Fruit fly (Drosophila melanogaster): Measurements from ENCODE around the gene Rnf11.

Rnf11 gene

DNA sequence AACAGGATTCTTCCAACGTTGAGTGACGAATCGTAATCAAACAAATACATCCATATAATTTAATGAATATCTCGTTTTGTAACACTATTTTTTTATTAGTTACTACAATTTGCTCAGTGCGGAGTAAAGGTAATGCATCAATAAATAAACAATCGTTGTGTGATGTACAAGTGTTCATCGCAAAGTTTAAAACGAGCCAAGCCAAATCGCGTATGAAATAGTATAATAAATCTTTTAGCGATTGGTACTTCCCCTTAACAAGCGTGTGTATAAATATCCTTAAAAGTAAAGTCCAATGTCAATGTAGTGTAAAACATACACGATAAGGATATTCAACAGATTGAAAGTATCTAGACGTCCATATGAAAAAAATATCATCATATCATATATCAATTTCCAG is 599 bp downstream of the Rnf11 start:
- TF ChIP-seq CG13424 (tag; optimal IDR thresholded peaks at IDR 0.05) = no peak
- peak; percentile 21 for TF ChIP-seq CG17802 (tag; optimal IDR thresholded peaks at IDR 0.05)
- peak; percentile 43 for TF ChIP-seq Med (GFP tag)
- TF ChIP-seq CG1602 (GFP tag; optimal IDR thresholded peaks at IDR 0.05) = no peak
- TF ChIP-seq eve (GFP tag; optimal IDR thresholded peaks at IDR 0.05) = peak in 1 of 2 experiments; percentile 8
- peak; percentile 68 for TF ChIP-seq sens (GFP tag)
- 0 out of 3 replicates have a peak, but pooled peaks have one; percentile 32 for TF ChIP-seq CG2199 (GFP tag; IDR thresholded peaks at IDR 0.05)
- peak; percentile 20 for TF ChIP-seq wek (GFP tag; optimal IDR thresholded peaks at IDR 0.05)

DNA sequence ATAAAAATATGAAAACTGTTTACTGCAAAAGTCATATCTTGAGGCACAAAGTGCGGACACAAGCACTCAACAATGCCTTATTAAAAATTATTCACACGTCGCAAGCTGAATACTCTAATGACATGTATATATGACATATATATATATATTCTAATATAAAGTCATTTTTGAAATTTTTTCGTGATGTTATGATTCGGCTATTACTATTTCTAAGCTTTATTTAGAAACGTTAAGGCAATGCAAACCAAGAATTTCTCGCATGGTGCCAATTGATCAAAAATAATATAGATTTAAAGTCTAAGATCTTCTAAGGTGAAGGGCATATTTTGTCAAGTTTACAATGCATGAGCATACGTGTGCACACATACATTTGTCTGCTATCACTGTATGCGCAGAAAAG is 4.1 kb downstream of the Rnf11 start:
- TF ChIP-seq Med (GFP tag) (peak; percentile 11), chm (GFP tag; IDR thresholded peaks at IDR 0.05) (no peak), CG10209 (GFP tag; optimal IDR thresholded peaks at IDR 0.05) (no peak), CG2875 (GFP tag; optimal IDR thresholded peaks at IDR 0.05) (no peak), CG16813 (GFP tag; IDR thresholded peaks at IDR 0.05; ENCODE audit: partially characterized antibody) (no peak), sob (GFP tag; IDR thresholded peaks at IDR 0.05) (0 out of 2 replicates have a peak, but pooled peaks have one; percentile 12), fd96Cb (tag; optimal IDR thresholded peaks at IDR 0.05) (no peak), insv (GFP tag; optimal IDR thresholded peaks at IDR 0.05) (no peak), hkb (optimal IDR thresholded peaks at IDR 0.05) (no peak), hkb (GFP tag; IDR thresholded peaks at IDR 0.05) (0 out of 2 replicates have a peak, but pooled peaks have one; percentile 31), Chrac-16 (GFP tag; optimal IDR thresholded peaks at IDR 0.05) (no peak), CG1832 (GFP tag; optimal IDR thresholded peaks at IDR 0.05) (no peak), row (GFP tag; IDR thresholded peaks at IDR 0.05) (peak; percentile 55; the same call in 2 of the 3 replicates), D19A (tag; optimal IDR thresholded peaks at IDR 0.05) (peak; percentile 86), z (GFP tag; IDR thresholded peaks at IDR 0.05) (no peak), CoRest (tag; optimal IDR thresholded peaks at IDR 0.05) (no peak), CG14860 (GFP tag; IDR thresholded peaks at IDR 0.05; ENCODE audit: partially characterized antibody) (no peak), CG18764 (GFP tag; optimal IDR thresholded peaks at IDR 0.05) (no peak), Max (GFP tag; optimal IDR thresholded peaks at IDR 0.05) (no peak), cg (GFP tag; optimal IDR thresholded peaks at IDR 0.05) (peak; percentile 8), CG3163 (GFP tag; optimal IDR thresholded peaks at IDR 0.05) (no peak), gt (GFP tag; IDR thresholded peaks at IDR 0.05) (no peak), CG11504 (tag; optimal IDR thresholded peaks at IDR 0.05) (no peak)

DNA sequence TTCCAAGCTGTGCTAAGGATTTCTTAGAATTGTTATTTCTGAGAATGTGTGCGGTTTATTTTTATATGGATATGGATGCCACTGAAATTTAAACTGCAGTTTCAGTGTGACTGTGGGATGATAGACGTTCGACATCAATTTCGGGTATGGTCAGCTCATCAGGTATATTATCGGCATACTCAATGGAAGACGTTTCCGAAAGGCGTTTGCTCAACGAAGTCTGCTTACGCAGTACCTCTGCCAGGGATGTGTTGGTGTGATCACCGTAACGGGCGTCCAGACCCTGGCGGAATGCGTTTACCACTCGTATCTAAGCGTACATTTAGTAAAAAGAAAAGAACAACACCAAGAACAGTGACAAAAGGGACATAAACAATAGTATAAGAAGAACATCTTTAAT is 14.4 kb downstream of the Rnf11 start:
- no peak for TF ChIP-seq CG7786 (GFP tag; optimal IDR thresholded peaks at IDR 0.05)
- peak; percentile 91 for TF ChIP-seq CG2199 (GFP tag; IDR thresholded peaks at IDR 0.05)
- peak; percentile 56 for TF ChIP-seq CG30020 (tag; optimal IDR thresholded peaks at IDR 0.05)

DNA sequence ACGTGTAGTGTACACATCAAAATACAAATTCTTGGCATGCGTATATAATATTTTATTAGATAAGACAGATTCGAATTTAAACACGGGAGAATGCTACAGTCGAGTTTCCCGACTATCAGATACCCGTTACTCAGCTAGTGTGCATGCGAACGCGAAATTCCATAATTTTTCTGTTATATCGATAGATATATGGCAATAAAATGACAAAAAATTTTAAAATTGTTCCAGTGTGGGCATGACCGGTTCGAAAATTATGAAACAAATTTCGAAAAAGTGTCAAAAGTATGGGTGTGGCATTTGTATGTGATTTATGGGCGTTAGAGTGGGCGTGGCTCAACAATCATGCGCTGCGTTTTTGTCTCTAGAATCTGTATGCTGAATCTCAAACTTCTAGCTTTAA is 17.5 kb downstream of the Rnf11 start:
- peak; percentile 5 for TF ChIP-seq D19B (GFP tag; optimal IDR thresholded peaks at IDR 0.05)
- TF ChIP-seq eyg (GFP tag; optimal IDR thresholded peaks at IDR 0.05) = no peak
- TF ChIP-seq CG13775 (GFP tag; optimal IDR thresholded peaks at IDR 0.05) = no peak
- TF ChIP-seq CG2199 (GFP tag; IDR thresholded peaks at IDR 0.05) = 0 out of 3 replicates have a peak, but pooled peaks have one; percentile 9

DNA sequence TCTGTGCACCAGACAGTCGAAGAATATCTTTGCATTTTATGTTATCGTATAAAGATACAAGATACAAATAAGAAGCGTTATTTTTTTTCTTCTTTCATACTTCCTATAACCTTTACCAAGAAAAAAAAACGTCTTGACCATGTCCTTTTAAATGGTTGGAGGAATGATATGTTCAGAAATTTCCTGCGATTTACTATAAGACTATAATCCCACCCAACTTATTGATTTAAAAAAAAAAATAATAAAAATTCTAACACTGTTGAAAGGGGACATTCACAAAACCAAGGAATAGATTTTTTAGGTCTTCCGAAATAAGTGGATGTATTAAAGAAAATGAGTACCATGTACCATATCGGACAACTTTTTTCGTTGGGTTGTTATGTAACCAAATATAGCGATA is 21.3 kb downstream of the Rnf11 start:
- no peak for TF ChIP-seq CG10462 (GFP tag; optimal IDR thresholded peaks at IDR 0.05)
- TF ChIP-seq pita (GFP tag; optimal IDR thresholded peaks at IDR 0.05) = no peak
- TF ChIP-seq CG11247 (GFP tag; IDR thresholded peaks at IDR 0.05) = no peak
- peak in 1 of 2 experiments; percentile 79 for TF ChIP-seq Pdp1 (GFP tag; optimal IDR thresholded peaks at IDR 0.05)
- TF ChIP-seq CG1529 (GFP tag; optimal IDR thresholded peaks at IDR 0.05) = no peak
